Fruit fly (Drosophila melanogaster): ENCODE measurements around the gene Nrd1.

DNA sequence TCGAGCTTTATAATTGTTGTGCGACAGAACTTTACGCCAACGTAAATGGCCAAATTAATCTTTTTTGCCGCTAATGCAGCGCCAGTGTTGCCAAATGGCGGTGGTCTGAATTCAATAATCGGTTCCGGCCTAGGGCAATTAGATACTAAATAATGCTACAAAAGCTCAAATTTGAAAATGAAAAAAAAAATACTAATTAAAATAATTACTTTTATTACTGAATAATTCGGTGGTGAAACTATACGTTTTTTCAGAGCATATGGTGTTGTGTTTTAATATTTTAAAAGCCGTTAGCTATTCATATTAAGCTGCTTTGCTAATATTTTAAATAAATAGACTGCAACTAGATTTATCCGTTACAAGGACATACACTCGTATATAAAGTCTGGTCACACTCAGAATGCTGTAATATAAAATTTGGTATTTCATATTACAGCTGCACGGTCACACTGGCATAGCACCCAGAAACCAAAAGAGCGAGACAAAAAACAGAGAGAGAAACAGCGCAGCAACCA lies 52.2 kb downstream of the Nrd1 start, which contains the start of the genes CG1578 and rudhira:
- TF ChIP-seq Mio (GFP tag; optimal IDR thresholded peaks at IDR 0.05) (no peak), usp (GFP tag; optimal IDR thresholded peaks at IDR 0.05) (no peak), Hnf4 (GFP tag; optimal IDR thresholded peaks at IDR 0.05) (no peak), OdsH (GFP tag; optimal IDR thresholded peaks at IDR 0.05) (no peak), h (GFP tag; optimal IDR thresholded peaks at IDR 0.05) (no peak), Sp1 (GFP tag; optimal IDR thresholded peaks at IDR 0.05) (no peak), Rel (GFP tag; optimal IDR thresholded peaks at IDR 0.05) (no peak), Rel (tag; optimal IDR thresholded peaks at IDR 0.05) (no peak), sv (GFP tag; optimal IDR thresholded peaks at IDR 0.05) (no peak), Abd-B (GFP tag; optimal IDR thresholded peaks at IDR 0.05) (no peak), pan (optimal IDR thresholded peaks at IDR 0.05) (no peak), tai (GFP tag; optimal IDR thresholded peaks at IDR 0.05) (no peak), psq (GFP tag; optimal IDR thresholded peaks at IDR 0.05) (no peak), brk (GFP tag; optimal IDR thresholded peaks at IDR 0.05) (no peak), woc (GFP tag; optimal IDR thresholded peaks at IDR 0.05) (no peak)

All from whole organism, wandering third instar larva.